Worm (Caenorhabditis elegans): ENCODE measurements around the gene srz-32.

DNA sequence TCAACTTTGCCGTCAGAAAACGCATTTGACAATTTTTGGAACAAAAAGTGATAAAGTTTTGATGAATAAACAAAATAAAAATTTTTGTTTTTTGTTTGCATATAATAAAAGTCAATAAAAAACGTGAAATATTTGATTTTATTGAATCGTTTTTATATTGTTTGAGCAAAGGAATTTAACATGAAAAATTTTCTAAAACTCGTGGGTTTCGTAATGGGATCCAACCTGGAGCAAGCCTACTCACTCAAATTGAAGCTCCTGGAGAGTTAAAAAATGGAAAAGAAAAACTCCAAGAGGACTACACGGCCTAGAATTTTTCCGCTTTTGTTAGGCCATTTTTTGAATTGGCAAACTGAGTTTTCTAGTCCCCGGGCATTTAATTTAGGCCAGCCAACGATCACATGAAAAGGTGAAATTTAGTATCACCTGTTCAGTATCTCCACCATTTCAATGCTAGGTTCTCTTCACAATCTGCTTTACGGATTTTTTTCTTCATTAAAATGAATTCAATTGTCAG, 7.6 kb upstream of the srz-32 start, which contains the start of the genes C04C3.9 and srz-60:
- TF ChIP-seq fos-1 (tag; optimal IDR thresholded peaks at IDR 0.05) (no peak), ztf-11 (tag; optimal IDR thresholded peaks at IDR 0.05) (no peak)

Data from whole organism, L3 larva.